Fruit fly (Drosophila melanogaster): ENCODE results near the gene CG33764.

Gene CG33764

dm6 chr3L:4283428-4284089, 16.3 kb upstream of the CG33764 start, which contains the start of the genes srw and CG1316 (continued):
- TF ChIP-seq seq (GFP tag; IDR thresholded peaks at IDR 0.05) = no peak
- no peak for TF ChIP-seq CG8944 (GFP tag; optimal IDR thresholded peaks at IDR 0.05)
- no peak for TF ChIP-seq CG14667 (GFP tag; IDR thresholded peaks at IDR 0.05)
- no peak for TF ChIP-seq Meics (GFP tag; optimal IDR thresholded peaks at IDR 0.05)
- TF ChIP-seq CG4424 (GFP tag; optimal IDR thresholded peaks at IDR 0.05) = no peak
- TF ChIP-seq CG13775 (GFP tag; optimal IDR thresholded peaks at IDR 0.05) = no peak
- no peak for TF ChIP-seq CG5180 (GFP tag; optimal IDR thresholded peaks at IDR 0.05)
- TF ChIP-seq CG34422 (GFP tag; IDR thresholded peaks at IDR 0.05) = peak; percentile 57; the same call in 1 of the 3 replicates
- no peak for TF ChIP-seq Taf1 (GFP tag; IDR thresholded peaks at IDR 0.05)
- no peak for TF ChIP-seq pho (GFP tag; optimal IDR thresholded peaks at IDR 0.05)
- no peak for TF ChIP-seq cato (GFP tag; optimal IDR thresholded peaks at IDR 0.05; ENCODE audit: borderline replicate concordance)
- TF ChIP-seq Drgx (GFP tag; IDR thresholded peaks at IDR 0.05) = no peak
- TF ChIP-seq CG6791 (GFP tag; IDR thresholded peaks at IDR 0.05; ENCODE audit: partially characterized antibody) = peak; percentile 8; the same call in 1 of the 3 replicates
- no peak for TF ChIP-seq ERR (GFP tag; optimal IDR thresholded peaks at IDR 0.05)
- no peak for TF ChIP-seq crol (GFP tag; IDR thresholded peaks at IDR 0.05)
- no peak for TF ChIP-seq ato (GFP tag; IDR thresholded peaks at IDR 0.05; ENCODE audit: partially characterized antibody)
- TF ChIP-seq nerfin-2 (GFP tag; IDR thresholded peaks at IDR 0.05; ENCODE audit: partially characterized antibody) = no peak
- no peak for TF ChIP-seq CG14014 (GFP tag; IDR thresholded peaks at IDR 0.05)
- TF ChIP-seq E2f2 (GFP tag; IDR thresholded peaks at IDR 0.05) = peak; percentile 71
- TF ChIP-seq scrt (GFP tag; optimal IDR thresholded peaks at IDR 0.05) = no peak
- no peak for TF ChIP-seq Atf3 (GFP tag; optimal IDR thresholded peaks at IDR 0.05)
- TF ChIP-seq amos (GFP tag; IDR thresholded peaks at IDR 0.05; ENCODE audit: partially characterized antibody) = peak; percentile 50; the same call in 1 of the 2 replicates
- no peak for TF ChIP-seq CG32772 (GFP tag; IDR thresholded peaks at IDR 0.05)
- TF ChIP-seq Vsx1 (GFP tag; optimal IDR thresholded peaks at IDR 0.05) = no peak
- no peak for TF ChIP-seq Aef1 (GFP tag; IDR thresholded peaks at IDR 0.05)
- TF ChIP-seq lov (optimal IDR thresholded peaks at IDR 0.05) = no peak
- no peak for TF ChIP-seq lov (GFP tag; IDR thresholded peaks at IDR 0.05)
- no peak for TF ChIP-seq aop (GFP tag; IDR thresholded peaks at IDR 0.05)
- no peak for TF ChIP-seq CG2129 (GFP tag; IDR thresholded peaks at IDR 0.05; ENCODE audit: partially characterized antibody)
- TF ChIP-seq zfh2 (GFP tag; optimal IDR thresholded peaks at IDR 0.05) = no peak
- peak; percentile 62 for TF ChIP-seq Dp (GFP tag; optimal IDR thresholded peaks at IDR 0.05)
- no peak for TF ChIP-seq CG18011 (GFP tag; optimal IDR thresholded peaks at IDR 0.05)
- TF ChIP-seq al (GFP tag; IDR thresholded peaks at IDR 0.05) = no peak
- no peak for TF ChIP-seq gro (GFP tag; optimal IDR thresholded peaks at IDR 0.05)
- TF ChIP-seq CG2120 (GFP tag; optimal IDR thresholded peaks at IDR 0.05) = peak; percentile 34
- no peak for TF ChIP-seq org-1 (GFP tag; optimal IDR thresholded peaks at IDR 0.05)
- TF ChIP-seq HLH4C (GFP tag; IDR thresholded peaks at IDR 0.05; ENCODE audit: partially characterized antibody) = no peak; the same call in 2 of the 3 replicates
- peak; percentile 23 for TF ChIP-seq stwl (tag; optimal IDR thresholded peaks at IDR 0.05)
- no peak for TF ChIP-seq CG16813 (GFP tag; IDR thresholded peaks at IDR 0.05; ENCODE audit: partially characterized antibody)
- peak; percentile 81 for TF ChIP-seq Sry-δ (GFP tag; optimal IDR thresholded peaks at IDR 0.05)
- no peak for TF ChIP-seq CG7963 (GFP tag; IDR thresholded peaks at IDR 0.05; ENCODE audit: partially characterized antibody)
- TF ChIP-seq gcm2 (GFP tag; optimal IDR thresholded peaks at IDR 0.05) = no peak
- TF ChIP-seq CG1647 (GFP tag; optimal IDR thresholded peaks at IDR 0.05) = no peak
- no peak for TF ChIP-seq CG1602 (GFP tag; optimal IDR thresholded peaks at IDR 0.05)
- no peak for TF ChIP-seq nmo (GFP tag; optimal IDR thresholded peaks at IDR 0.05)
- no peak for TF ChIP-seq Hmr (GFP tag; optimal IDR thresholded peaks at IDR 0.05)
- TF ChIP-seq CG4404 (GFP tag; IDR thresholded peaks at IDR 0.05) = no peak
- TF ChIP-seq CG4617 (GFP tag; optimal IDR thresholded peaks at IDR 0.05; ENCODE audit: borderline replicate concordance) = peak; percentile 56
- no peak for TF ChIP-seq sna (GFP tag; IDR thresholded peaks at IDR 0.05; ENCODE audit: partially characterized antibody)
- no peak for TF ChIP-seq fd102C (GFP tag; optimal IDR thresholded peaks at IDR 0.05)
